Fruit fly (Drosophila melanogaster): Measurements from ENCODE around the gene Usp47.

Gene Usp47

DNA sequence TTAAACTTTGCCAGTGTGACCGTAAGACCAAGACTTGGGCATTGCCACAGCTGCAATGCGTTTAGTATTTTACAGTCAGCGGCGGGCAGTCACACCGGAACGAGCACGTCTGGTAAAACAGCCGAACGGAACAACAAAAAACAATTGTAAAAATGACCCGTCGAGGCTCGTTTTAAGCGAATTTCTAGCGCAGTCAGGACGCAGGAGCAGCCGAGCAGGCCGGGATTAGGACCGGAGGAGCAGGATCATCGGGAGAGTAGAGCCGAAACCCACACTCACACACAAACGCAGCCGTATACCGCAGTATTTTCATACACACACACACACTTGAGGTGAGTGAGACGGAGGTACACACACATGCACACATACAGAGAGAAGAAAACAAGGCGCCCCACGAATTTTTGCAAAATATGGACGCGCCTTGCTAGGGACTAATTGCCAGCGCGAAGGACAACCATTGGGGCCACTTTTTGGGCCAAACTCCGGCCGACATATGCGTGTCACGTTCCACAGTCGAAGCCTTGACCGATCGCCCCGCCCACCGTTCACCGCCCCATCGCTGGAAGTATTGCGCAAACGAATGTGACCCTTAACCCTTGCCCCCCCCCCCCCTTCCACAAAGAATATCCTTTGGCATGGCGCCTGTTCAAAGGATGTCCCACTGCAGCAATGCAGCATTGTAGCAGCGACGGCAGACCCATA, at the start of gene Usp47:
TSS of gene Usp47 (plus strand) at position 71 of the 702 bp plus-strand sequence.
- TF ChIP-seq Lpt (GFP tag; optimal IDR thresholded peaks at IDR 0.05) (no peak), Hr4 (GFP tag; optimal IDR thresholded peaks at IDR 0.05) (no peak), Ets21C (GFP tag; optimal IDR thresholded peaks at IDR 0.05) (no peak), ss (GFP tag; optimal IDR thresholded peaks at IDR 0.05) (peak; percentile 43 to 53), Sox14 (GFP tag; optimal IDR thresholded peaks at IDR 0.05) (peak; percentile 26), CG31627 (GFP tag; optimal IDR thresholded peaks at IDR 0.05) (no peak), CG6854 (GFP tag; optimal IDR thresholded peaks at IDR 0.05) (peak; percentile 14), dsx (GFP tag; optimal IDR thresholded peaks at IDR 0.05; ENCODE audit: poor library complexity, severe bottlenecking) (no peak), CG10669 (GFP tag; optimal IDR thresholded peaks at IDR 0.05) (no peak), eg (GFP tag; IDR thresholded peaks at IDR 0.05) (no peak), CG6163 (GFP tag; IDR thresholded peaks at IDR 0.05) (no peak), CG10631 (GFP tag; optimal IDR thresholded peaks at IDR 0.05) (no peak), OdsH (GFP tag; optimal IDR thresholded peaks at IDR 0.05) (no peak), Eip93F (GFP tag; optimal IDR thresholded peaks at IDR 0.05) (no peak), fd85E (GFP tag; optimal IDR thresholded peaks at IDR 0.05) (no peak), CG6276 (GFP tag; optimal IDR thresholded peaks at IDR 0.05) (no peak), dac (GFP tag; optimal IDR thresholded peaks at IDR 0.05) (no peak), CG8319 (GFP tag; optimal IDR thresholded peaks at IDR 0.05) (no peak), net (GFP tag; optimal IDR thresholded peaks at IDR 0.05) (peak; percentile 27), CG11294 (GFP tag; IDR thresholded peaks at IDR 0.05) (no peak), Eip78C (GFP tag) (peak; percentile 54), cyc (GFP tag; optimal IDR thresholded peaks at IDR 0.05) (no peak), CG11902 (GFP tag; optimal IDR thresholded peaks at IDR 0.05) (no peak), CG16779 (tag; optimal IDR thresholded peaks at IDR 0.05) (no peak), Met (GFP tag; optimal IDR thresholded peaks at IDR 0.05) (no peak), CG9139 (GFP tag; optimal IDR thresholded peaks at IDR 0.05) (no peak), Hr39 (GFP tag; optimal IDR thresholded peaks at IDR 0.05) (no peak), CG4318 (GFP tag; optimal IDR thresholded peaks at IDR 0.05) (no peak), CG6808 (GFP tag; optimal IDR thresholded peaks at IDR 0.05) (peak; percentile 38), Gug (GFP tag; IDR thresholded peaks at IDR 0.05) (no peak), CG1621 (tag; optimal IDR thresholded peaks at IDR 0.05) (peak; percentile 33), achi (GFP tag; optimal IDR thresholded peaks at IDR 0.05) (no peak), vri (GFP tag; optimal IDR thresholded peaks at IDR 0.05) (peak; percentile 51), CG3919 (GFP tag; optimal IDR thresholded peaks at IDR 0.05) (no peak), CG8119 (GFP tag; IDR thresholded peaks at IDR 0.05) (0 out of 3 replicates have a peak, but pooled peaks have one; percentile 38), lz (GFP tag; optimal IDR thresholded peaks at IDR 0.05) (no peak), svp (GFP tag) (no peak), CG11762 (GFP tag; optimal IDR thresholded peaks at IDR 0.05; ENCODE audit: insufficient read depth) (no peak)

DNA sequence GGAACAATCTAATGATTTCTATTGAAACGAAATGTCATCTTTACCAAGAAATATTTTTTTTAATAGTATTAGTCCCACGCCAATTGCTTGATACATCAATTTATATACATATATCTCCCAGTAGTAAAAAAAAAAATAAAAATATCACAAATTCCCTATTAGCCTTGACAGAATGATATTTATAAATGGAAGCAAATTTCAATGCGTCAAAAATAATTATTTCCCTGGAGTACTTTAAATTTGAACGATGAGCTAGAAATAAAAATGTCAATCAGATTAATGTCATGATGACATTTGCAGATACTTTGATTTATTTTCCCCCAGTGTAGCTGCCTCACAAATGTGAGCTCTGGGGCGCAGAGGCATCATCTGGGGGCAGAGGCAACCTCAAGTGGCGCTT, 39.7 kb upstream of the Usp47 start, which contains the start of gene CG44521:
TSS of gene CG44521 (plus strand) at position 301 of the 400 bp plus-strand sequence.
- TF ChIP-seq Ets21C (GFP tag; optimal IDR thresholded peaks at IDR 0.05) (no peak), Ets96B (tag; optimal IDR thresholded peaks at IDR 0.05) (no peak), CG9139 (GFP tag; optimal IDR thresholded peaks at IDR 0.05) (no peak), Hr4 (GFP tag; optimal IDR thresholded peaks at IDR 0.05) (no peak), achi (GFP tag; optimal IDR thresholded peaks at IDR 0.05) (no peak), Smox (GFP tag; optimal IDR thresholded peaks at IDR 0.05) (no peak), vri (GFP tag; optimal IDR thresholded peaks at IDR 0.05) (no peak), CG11294 (GFP tag; IDR thresholded peaks at IDR 0.05) (no peak), Met (GFP tag; optimal IDR thresholded peaks at IDR 0.05) (no peak), CG16779 (tag; optimal IDR thresholded peaks at IDR 0.05) (no peak), CG8319 (GFP tag; optimal IDR thresholded peaks at IDR 0.05) (no peak), Hr38 (GFP tag; optimal IDR thresholded peaks at IDR 0.05) (no peak), CG32006 (GFP tag; optimal IDR thresholded peaks at IDR 0.05) (no peak)

All from whole organism, prepupa.